Worm (Caenorhabditis elegans) whole organism, L1 larva: ENCODE results near the gene sdc-1.

Experiments used
- aly-2 ChIP-seq: fragments of 150-350 bp; optimal IDR thresholded peaks from 2 replicates; lab custom pipeline; 2014; ENCODE audit warnings: missing biosample characterization, missing genetic modification characterization
- ama-1 ChIP-seq: fragments of 150-350 bp; optimal IDR thresholded peaks from 2 replicates; lab custom pipeline; 2014
- egl-13 ChIP-seq: sonication (generic microtip); optimal IDR thresholded peaks from 2 replicates; lab custom pipeline; 2016; ENCODE audit warnings: missing genotype, missing genetic modification reagents, missing genetic modification characterization, missing compliant biosample characterization
- lsy-2 ChIP-seq, 2 experiments: fragments of 150-350 bp; optimal IDR thresholded peaks; 2 replicates each; lab custom pipeline; 2014; ENCODE audit warnings: missing biosample characterization in 2 of 2, missing genetic modification characterization in 2 of 2
- snpc-4 ChIP-seq: fragments of 150-350 bp; optimal IDR thresholded peaks from 2 replicates; lab custom pipeline; 2014; ENCODE audit warnings: missing biosample characterization, missing genetic modification characterization
- unc-62 ChIP-seq: fragments of 150-350 bp; optimal IDR thresholded peaks from 2 replicates; lab custom pipeline; 2014; ENCODE audit warnings: missing biosample characterization, missing genetic modification reagents, missing genetic modification characterization
- zag-1 ChIP-seq: fragments of 150-350 bp; optimal IDR thresholded peaks from 2 replicates; lab custom pipeline; 2014; ENCODE audit warnings: missing biosample characterization, missing genetic modification characterization

DNA sequence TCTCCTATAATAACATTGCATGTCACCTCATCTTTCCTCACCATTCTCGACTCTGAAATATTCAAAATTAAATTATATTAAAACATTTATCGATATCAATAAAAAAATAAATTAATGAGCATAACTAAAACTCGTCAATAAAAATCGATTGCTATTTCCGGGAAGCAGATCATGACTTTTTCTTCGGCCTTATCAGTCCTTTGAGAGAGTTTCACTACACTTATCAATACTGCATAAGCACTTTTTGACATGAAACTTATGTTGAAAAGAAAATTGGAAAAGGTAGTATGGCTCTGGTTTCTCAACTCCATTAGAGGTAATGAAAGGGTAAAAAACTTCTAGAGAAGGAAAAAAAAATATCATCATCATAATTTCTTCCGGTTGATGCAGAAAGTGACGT lies 15.5 kb upstream of the sdc-1 start:
- TF ChIP-seq unc-62 (GFP tag; lab: Kevin White, UChicago) (no peak), snpc-4 (tag; lab: Kevin White, UChicago) (no peak), zag-1 (tag; lab: Kevin White, UChicago) (no peak), ama-1 (lab: Kevin White, UChicago) (no peak), egl-13 (tag; lab: Kevin White, UChicago) (no peak), aly-2 (no peak), lsy-2 (tag; optimal IDR thresholded peaks at IDR 0.05; lab: Kevin White, UChicago) (no peak)
